Fruit fly (Drosophila melanogaster) Kc167 (cell line): ENCODE data around the gene Kap-alpha3.

Experiments
- Myc ChIP-seq: fragments of >200 bp; optimal IDR thresholded peaks from 2 replicates; lab custom pipeline; 2017; ENCODE audit warnings: missing external identifiers
- Sin3A ChIP-seq: fragments of >200 bp; optimal IDR thresholded peaks from 2 replicates; lab custom pipeline; 2018; ENCODE audit warnings: missing external identifiers
- h ChIP-seq: fragments of >200 bp; optimal IDR thresholded peaks from 3 replicates; lab custom pipeline; 2018; ENCODE audit warnings: missing external identifiers
- insv ChIP-seq: fragments of >200 bp; optimal IDR thresholded peaks from 3 replicates; lab custom pipeline; 2018; ENCODE audit warnings: missing external identifiers
- psq ChIP-seq: fragments of >200 bp; optimal IDR thresholded peaks from 2 replicates; lab custom pipeline; 2017; ENCODE audit warnings: missing external identifiers
- ttk ChIP-seq: sonication (Bioruptor generic); optimal IDR thresholded peaks from 2 replicates; lab custom pipeline; 2017; ENCODE audit warnings: missing external identifiers

Kap-alpha3 gene

dm6 chr3R:9546808-9547381, 30.6 kb downstream of the Kap-alpha3 start:
- TF ChIP-seq ttk (lab: Kevin White, UChicago) (no peak), insv (lab: Kevin White, UChicago) (no peak), Sin3A (lab: Kevin White, UChicago) (no peak), psq (lab: Kevin White, UChicago) (no peak), Myc (lab: Kevin White, UChicago) (no peak), h (no peak)

dm6 chr3R:9543495-9544180, 33.9 kb downstream of the Kap-alpha3 start:
- TF ChIP-seq h (no peak), ttk (lab: Kevin White, UChicago) (no peak), insv (lab: Kevin White, UChicago) (no peak), Sin3A (lab: Kevin White, UChicago) (no peak), Myc (lab: Kevin White, UChicago) (no peak), psq (lab: Kevin White, UChicago) (no peak)

DNA sequence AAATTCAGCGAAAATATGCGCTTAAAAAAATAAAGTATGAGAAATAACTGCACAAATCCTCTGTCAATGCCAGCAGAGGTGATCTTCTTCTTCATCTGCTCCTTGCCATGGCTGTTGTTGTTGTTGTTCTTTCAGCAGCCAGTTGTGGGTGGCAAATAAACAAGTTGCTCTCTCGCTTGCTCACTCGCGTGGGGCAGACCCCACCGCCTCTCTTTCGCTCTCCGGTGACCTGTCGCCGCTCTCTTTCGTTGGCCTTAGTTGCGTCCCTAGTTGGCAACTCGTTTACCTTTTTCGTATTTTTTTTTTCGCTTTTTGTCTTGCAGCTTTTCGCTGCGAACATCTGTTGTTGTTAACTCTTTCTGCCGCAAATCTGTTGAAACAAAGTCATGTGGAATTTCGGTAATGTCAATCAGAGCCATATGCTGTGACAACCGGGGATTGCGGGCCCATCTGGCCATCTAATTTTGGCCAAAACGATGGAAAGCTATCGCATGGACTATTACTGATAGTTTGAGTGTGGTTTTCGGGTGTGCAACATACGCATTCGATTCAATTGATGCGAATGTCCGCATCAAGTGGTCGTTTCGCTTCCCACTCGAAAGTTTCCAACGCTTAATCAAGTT, 42.8 kb downstream of the Kap-alpha3 start:
- TF ChIP-seq insv (lab: Kevin White, UChicago) (no peak), psq (lab: Kevin White, UChicago) (no peak), ttk (lab: Kevin White, UChicago) (no peak), Sin3A (lab: Kevin White, UChicago) (no peak), h (no peak), Myc (lab: Kevin White, UChicago) (no peak)

dm6 chr3R:9534125-9534496, 43.4 kb downstream of the Kap-alpha3 start:
- no peak for TF ChIP-seq Myc (lab: Kevin White, UChicago)

DNA sequence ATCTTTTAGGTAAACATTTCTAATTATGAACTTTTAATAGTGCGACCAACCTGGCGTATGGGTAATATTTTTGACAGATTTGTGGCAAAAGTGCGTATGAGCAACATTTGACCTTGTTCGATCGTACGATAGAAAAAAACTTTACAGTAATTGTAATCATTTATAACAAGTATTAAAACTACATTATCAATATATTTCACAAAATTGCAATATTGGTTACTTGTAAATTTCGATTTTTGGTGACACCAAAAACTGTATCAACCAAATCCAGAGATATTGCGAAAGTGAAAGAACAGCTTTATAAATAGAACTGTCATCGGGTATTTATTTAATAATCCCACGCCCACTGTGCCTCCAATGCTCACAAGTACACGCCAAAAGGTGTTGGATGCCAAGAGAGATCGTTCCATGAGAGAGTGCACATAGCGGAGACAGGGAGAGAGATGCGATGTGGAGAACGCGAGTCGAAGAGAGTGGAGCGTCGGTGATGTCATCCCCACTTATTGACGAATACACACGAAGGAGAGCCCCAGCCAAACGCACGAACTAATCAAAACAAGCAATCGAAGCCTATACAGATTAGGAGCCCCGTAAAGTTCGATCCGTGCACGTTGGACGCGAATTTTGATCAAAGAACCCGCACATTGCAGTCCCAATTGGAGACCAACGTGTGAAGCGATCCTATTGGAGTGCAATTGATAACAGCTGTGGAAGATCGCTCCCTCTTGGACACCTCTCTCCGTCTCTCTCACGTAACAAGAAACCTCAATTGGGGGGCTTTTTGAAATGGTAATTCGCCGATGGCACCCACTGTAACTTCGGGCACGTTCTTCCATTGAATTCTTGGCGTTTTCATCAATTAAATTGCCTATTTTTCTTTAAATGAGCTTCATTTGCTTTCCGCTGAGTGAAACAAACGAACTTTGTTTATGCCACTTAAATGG, 44.1 kb downstream of the Kap-alpha3 start:
- TF ChIP-seq Sin3A (lab: Kevin White, UChicago) (no peak), ttk (lab: Kevin White, UChicago) (no peak), insv (lab: Kevin White, UChicago) (no peak), psq (lab: Kevin White, UChicago) (no peak), h (no peak), Myc (lab: Kevin White, UChicago) (no peak)

DNA sequence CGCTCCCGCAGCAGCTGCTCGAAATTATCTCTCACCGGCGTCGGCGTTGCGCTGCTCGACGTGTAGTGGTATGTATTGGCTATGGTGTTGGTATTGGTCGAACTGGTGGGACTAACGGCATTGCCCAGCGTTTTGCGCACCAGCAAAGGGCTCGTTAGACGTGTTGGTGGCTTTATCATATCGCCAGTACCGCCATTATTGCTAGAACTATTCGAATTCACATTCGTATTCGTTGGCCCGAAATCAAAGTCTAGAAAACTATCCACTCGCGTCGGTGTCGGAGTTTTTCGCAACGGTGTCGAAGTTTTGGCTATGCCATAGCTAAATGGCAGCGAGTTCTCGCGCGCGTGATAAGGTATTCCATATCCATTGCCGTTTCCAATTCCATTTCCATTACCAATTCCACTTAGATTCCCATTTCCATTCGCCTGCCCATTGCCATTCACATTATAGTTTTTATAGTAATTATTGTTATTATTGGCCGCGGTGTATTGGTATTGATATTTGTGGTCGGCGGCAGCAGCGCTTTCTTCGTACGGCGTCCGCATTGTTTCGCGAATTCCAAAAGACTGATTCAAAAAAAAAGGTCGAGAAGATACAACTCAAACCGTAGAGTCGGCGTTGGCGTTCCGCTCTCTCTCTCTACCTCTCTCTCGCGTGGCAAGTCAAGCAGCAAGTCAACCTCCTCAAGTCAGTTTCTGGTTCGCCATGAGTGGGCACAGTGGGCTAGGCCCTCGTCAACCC, 44.9 kb downstream of the Kap-alpha3 start, which contains the start of gene by:
TSS of gene by (minus strand) at position 575 of the 744 bp plus-strand sequence.
- TF ChIP-seq psq (lab: Kevin White, UChicago) = no peak

DNA sequence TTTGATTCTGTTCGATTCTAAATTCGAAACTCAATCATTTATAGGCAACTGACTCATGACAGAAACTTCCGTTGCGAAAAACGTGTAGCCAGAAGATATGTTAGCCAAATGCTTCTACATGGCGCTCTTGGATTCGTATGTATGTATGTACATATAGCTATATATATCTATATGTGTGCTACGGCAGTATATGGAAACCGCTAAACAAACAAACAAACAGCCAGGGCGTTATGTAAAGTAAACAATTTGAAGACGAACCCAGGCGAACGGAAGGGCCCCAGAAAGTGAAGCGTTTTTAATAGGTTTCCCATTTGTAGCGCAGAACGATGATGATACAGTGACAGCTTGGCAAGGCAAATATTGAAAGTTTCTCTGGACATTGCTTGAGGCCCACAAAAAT, 47.6 kb downstream of the Kap-alpha3 start:
- no peak for TF ChIP-seq ttk (lab: Kevin White, UChicago)
- TF ChIP-seq psq (lab: Kevin White, UChicago) = no peak
- no peak for TF ChIP-seq Sin3A (lab: Kevin White, UChicago)
- TF ChIP-seq Myc (lab: Kevin White, UChicago) = no peak
- TF ChIP-seq h = no peak
- TF ChIP-seq insv (lab: Kevin White, UChicago) = no peak

DNA sequence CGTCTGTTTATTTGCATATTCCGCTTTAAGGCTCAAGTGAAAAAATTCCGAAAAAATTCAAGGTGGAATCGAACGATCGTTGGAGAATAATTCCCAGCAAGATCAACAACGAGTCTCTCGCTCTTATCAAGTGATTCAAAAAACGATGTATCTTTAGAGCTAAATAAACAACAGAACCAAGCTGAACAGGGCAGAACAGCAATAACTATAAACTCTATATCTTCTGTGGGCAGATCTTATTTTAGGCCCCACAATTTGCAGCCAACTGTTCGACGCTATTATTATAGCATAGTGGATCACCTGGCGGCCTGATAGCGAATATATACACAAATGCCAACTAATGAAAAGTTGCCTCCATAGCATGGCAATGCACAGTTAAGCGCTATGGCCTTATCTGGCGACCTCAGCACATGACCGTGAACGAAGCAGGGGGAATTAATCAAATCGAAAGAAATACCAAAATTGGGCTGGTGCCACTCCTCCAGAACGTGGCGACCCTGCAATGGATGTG, 48.1 kb downstream of the Kap-alpha3 start:
- TF ChIP-seq ttk (lab: Kevin White, UChicago) (no peak), psq (lab: Kevin White, UChicago) (no peak), h (no peak), Myc (lab: Kevin White, UChicago) (no peak), Sin3A (lab: Kevin White, UChicago) (no peak), insv (lab: Kevin White, UChicago) (no peak)

DNA sequence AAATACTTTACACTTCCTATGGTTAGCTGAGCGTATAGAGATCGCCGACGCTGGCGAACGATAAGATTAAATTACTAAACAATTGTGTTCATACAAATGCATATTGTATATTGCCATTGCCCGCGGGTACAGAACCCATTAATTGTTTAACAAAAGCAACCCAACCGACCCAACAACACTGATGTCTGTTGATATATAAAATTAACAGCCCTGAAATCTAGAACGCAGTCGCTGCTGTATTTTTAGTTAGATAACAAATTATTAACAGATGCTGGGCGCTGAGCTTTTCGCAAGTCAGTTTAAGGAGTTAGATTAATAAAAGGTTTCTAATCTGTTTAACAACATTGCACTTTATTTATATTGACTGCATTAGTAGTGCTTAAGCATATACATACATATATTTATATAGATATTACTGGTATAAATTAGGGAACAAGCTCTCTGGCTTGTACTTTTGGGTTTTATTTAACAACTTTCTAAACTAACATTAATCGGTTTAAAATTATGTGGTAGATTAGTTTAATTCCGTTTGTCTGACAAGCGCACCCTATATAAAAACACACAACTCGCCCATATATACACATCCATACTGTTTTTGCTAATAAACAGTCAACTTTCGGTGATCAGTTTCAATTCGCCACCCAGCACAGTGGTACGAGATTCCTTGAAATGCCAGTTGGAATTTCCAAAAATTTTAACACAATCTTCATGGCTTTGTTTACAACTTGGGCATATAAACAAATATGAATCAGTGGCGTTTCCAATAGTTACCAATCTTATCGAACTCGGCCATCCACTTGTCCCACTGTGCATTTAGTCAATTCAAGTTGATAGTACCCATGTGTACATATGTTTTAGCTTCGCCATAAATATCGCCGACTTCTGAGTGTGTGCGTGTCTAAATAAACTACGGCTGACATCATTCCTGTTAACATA, 49.4 kb downstream of the Kap-alpha3 start:
- TF ChIP-seq ttk (lab: Kevin White, UChicago) (no peak), Sin3A (lab: Kevin White, UChicago) (no peak), h (no peak)
